Worm (Caenorhabditis elegans): Measurements from ENCODE around the gene cpx-2.

cpx-2 gene

ce11 chrX:13061366-13061765 is 9.7 kb downstream of the cpx-2 start:
- peak; percentile 3 for TF ChIP-seq sma-9 (GFP tag; optimal IDR thresholded peaks at IDR 0.05)
- TF ChIP-seq sma-9 (tag; optimal IDR thresholded peaks at IDR 0.05) = no peak
- TF ChIP-seq mbf-1 (tag; optimal IDR thresholded peaks at IDR 0.05) = no peak
- no peak for TF ChIP-seq aly-2 (tag; optimal IDR thresholded peaks at IDR 0.05)
- TF ChIP-seq snpc-4 (tag; optimal IDR thresholded peaks at IDR 0.05) = no peak
- TF ChIP-seq fos-1 (tag; optimal IDR thresholded peaks at IDR 0.05) = no peak
- TF ChIP-seq crh-2 (tag; optimal IDR thresholded peaks at IDR 0.05) = no peak
- TF ChIP-seq peb-1 (tag; optimal IDR thresholded peaks at IDR 0.05) = no peak
- TF ChIP-seq zag-1 (tag; optimal IDR thresholded peaks at IDR 0.05) = peak; percentile 13
- TF ChIP-seq F13H6.1 (tag; optimal IDR thresholded peaks at IDR 0.05) = no peak
- TF ChIP-seq ztf-11 (tag; optimal IDR thresholded peaks at IDR 0.05) = no peak
- TF ChIP-seq alr-1 (tag; optimal IDR thresholded peaks at IDR 0.05) = no peak
- no peak for TF ChIP-seq sem-4 (tag; optimal IDR thresholded peaks at IDR 0.05)
- no peak for TF ChIP-seq sma-3 (GFP tag; optimal IDR thresholded peaks at IDR 0.05)

DNA sequence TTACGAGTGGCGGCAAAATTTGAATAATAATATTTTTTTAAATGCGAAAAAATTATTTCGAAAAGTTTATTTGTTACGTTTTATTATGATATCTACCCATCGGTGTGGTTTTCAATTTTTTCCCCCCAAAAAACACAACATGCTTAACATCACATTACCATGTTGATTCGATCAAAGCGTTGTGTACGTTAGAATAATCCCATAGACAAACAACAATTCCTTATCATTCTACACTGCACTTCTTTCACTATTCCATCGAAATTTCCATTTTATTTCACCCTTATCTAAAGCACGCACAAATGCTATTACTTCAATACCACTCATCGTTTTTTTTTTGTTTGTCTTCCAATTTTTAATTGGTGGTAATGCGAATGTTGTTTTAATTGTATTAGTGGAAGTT is 11.0 kb downstream of the cpx-2 start:
- TF ChIP-seq nhr-77 (tag; optimal IDR thresholded peaks at IDR 0.05) = no peak
- TF ChIP-seq lsy-2 (tag; optimal IDR thresholded peaks at IDR 0.05) = no peak
- TF ChIP-seq skn-1 (tag; optimal IDR thresholded peaks at IDR 0.05) = peak; percentile 43
- no peak for TF ChIP-seq nhr-10 (tag; optimal IDR thresholded peaks at IDR 0.05)
- TF ChIP-seq R02D3.7 (tag; optimal IDR thresholded peaks at IDR 0.05) = no peak
- TF ChIP-seq ztf-11 (tag; optimal IDR thresholded peaks at IDR 0.05) = no peak
- no peak for TF ChIP-seq blmp-1 (tag; optimal IDR thresholded peaks at IDR 0.05; ENCODE audit: insufficient read depth)
- no peak for TF ChIP-seq dmd-4 (tag; optimal IDR thresholded peaks at IDR 0.05)
- TF ChIP-seq crh-2 (tag; optimal IDR thresholded peaks at IDR 0.05) = peak; percentile 49
- TF ChIP-seq ceh-16 (tag; optimal IDR thresholded peaks at IDR 0.05) = no peak
- TF ChIP-seq nhr-21 (tag; optimal IDR thresholded peaks at IDR 0.05) = no peak
- TF ChIP-seq nhr-11 (tag; optimal IDR thresholded peaks at IDR 0.05) = no peak
- no peak for TF ChIP-seq aly-2 (tag; optimal IDR thresholded peaks at IDR 0.05)
- no peak for TF ChIP-seq mab-5 (tag; optimal IDR thresholded peaks at IDR 0.05)
- no peak for TF ChIP-seq C34F6.9 (tag; optimal IDR thresholded peaks at IDR 0.05)
- no peak for TF ChIP-seq peb-1 (tag; optimal IDR thresholded peaks at IDR 0.05)
- no peak for TF ChIP-seq snpc-4 (tag; optimal IDR thresholded peaks at IDR 0.05)
- TF ChIP-seq mbf-1 (tag; optimal IDR thresholded peaks at IDR 0.05) = no peak
- no peak for TF ChIP-seq nhr-23 (tag; optimal IDR thresholded peaks at IDR 0.05)
- no peak for TF ChIP-seq unc-55 (GFP tag; optimal IDR thresholded peaks at IDR 0.05)
- TF ChIP-seq egl-27 (tag; optimal IDR thresholded peaks at IDR 0.05) = no peak
- TF ChIP-seq lin-11 (tag; optimal IDR thresholded peaks at IDR 0.05) = no peak
- TF ChIP-seq lin-39 (tag; optimal IDR thresholded peaks at IDR 0.05) = no peak
- TF ChIP-seq nhr-12 (tag; optimal IDR thresholded peaks at IDR 0.05) = no peak
- TF ChIP-seq nhr-129 (tag; optimal IDR thresholded peaks at IDR 0.05) = no peak
- no peak for TF ChIP-seq mdl-1 (tag; optimal IDR thresholded peaks at IDR 0.05)
- peak; percentile 13 for TF ChIP-seq F13H6.1 (tag; optimal IDR thresholded peaks at IDR 0.05)
- no peak for TF ChIP-seq sem-4 (tag; optimal IDR thresholded peaks at IDR 0.05)
- TF ChIP-seq unc-62 (GFP tag; optimal IDR thresholded peaks at IDR 0.05) = no peak
- no peak for TF ChIP-seq zag-1 (tag; optimal IDR thresholded peaks at IDR 0.05)
- TF ChIP-seq nhr-237 (tag; optimal IDR thresholded peaks at IDR 0.05) = no peak
- no peak for TF ChIP-seq alr-1 (tag; optimal IDR thresholded peaks at IDR 0.05)
- TF ChIP-seq elt-3 (tag; optimal IDR thresholded peaks at IDR 0.05) = no peak
- no peak for TF ChIP-seq Y55F3AM.14 (GFP tag; optimal IDR thresholded peaks at IDR 0.05)
- TF ChIP-seq gmeb-1 (tag; optimal IDR thresholded peaks at IDR 0.05) = no peak
- peak; percentile 91 for TF ChIP-seq fos-1 (tag; optimal IDR thresholded peaks at IDR 0.05)
- no peak for TF ChIP-seq sma-3 (GFP tag; optimal IDR thresholded peaks at IDR 0.05)
- no peak for TF ChIP-seq ZK546.5 (tag; optimal IDR thresholded peaks at IDR 0.05)
- TF ChIP-seq nhr-6 (tag; optimal IDR thresholded peaks at IDR 0.05) = no peak
- TF ChIP-seq ztf-4 (tag; optimal IDR thresholded peaks at IDR 0.05) = no peak
- TF ChIP-seq lin-13 (GFP tag; optimal IDR thresholded peaks at IDR 0.05) = no peak
- peak; percentile 36 for TF ChIP-seq sma-9 (GFP tag; optimal IDR thresholded peaks at IDR 0.05)
- no peak for TF ChIP-seq sma-9 (tag; optimal IDR thresholded peaks at IDR 0.05)
- TF ChIP-seq ceh-82 (tag; optimal IDR thresholded peaks at IDR 0.05) = no peak
- TF ChIP-seq elt-1 (tag; optimal IDR thresholded peaks at IDR 0.05) = no peak
- TF ChIP-seq ama-1 (optimal IDR thresholded peaks at IDR 0.05) = no peak

Measured in whole organism, L2 larva.